Worm (Caenorhabditis elegans) whole organism, L4/young adult: ENCODE measurements around the gene nhr-126.
A peak's percentile ranks its signal among the peaks of the same experiment; 100 is the strongest.

ENCODE experiments used
- W03F9.2 ChIP-seq: fragments of 150-350 bp; optimal IDR thresholded peaks from 2 replicates; lab custom pipeline; 2014; ENCODE audit warnings: missing biosample characterization, missing genetic modification characterization
- dao-5 ChIP-seq: sonication (generic microtip); optimal IDR thresholded peaks from 2 replicates; lab custom pipeline; 2016; ENCODE audit warnings: missing genotype, missing genetic modification characterization, moderate library complexity, missing compliant biosample characterization
- him-1 ChIP-seq: sonication (generic microtip); optimal IDR thresholded peaks from 2 replicates; lab custom pipeline; 2016; ENCODE audit warnings: missing genotype, missing genetic modification reagents, missing genetic modification characterization, missing compliant biosample characterization

- TF ChIP-seq him-1, result no peak
- no peak for TF ChIP-seq dao-5 (tag; lab: Kevin White, UChicago)
- peak; percentile 33 for TF ChIP-seq W03F9.2 (tag; lab: Kevin White, UChicago)
Measured at ce11 chrV:2214428-2215038, 14.3 kb upstream of the nhr-126 start, which contains the start of gene nhr-184.
